Fruit fly (Drosophila melanogaster): ENCODE measurements around the gene Dip-B.
A peak's percentile ranks its signal among the peaks of the same experiment; 100 is the strongest.

The Dip-B gene

DNA sequence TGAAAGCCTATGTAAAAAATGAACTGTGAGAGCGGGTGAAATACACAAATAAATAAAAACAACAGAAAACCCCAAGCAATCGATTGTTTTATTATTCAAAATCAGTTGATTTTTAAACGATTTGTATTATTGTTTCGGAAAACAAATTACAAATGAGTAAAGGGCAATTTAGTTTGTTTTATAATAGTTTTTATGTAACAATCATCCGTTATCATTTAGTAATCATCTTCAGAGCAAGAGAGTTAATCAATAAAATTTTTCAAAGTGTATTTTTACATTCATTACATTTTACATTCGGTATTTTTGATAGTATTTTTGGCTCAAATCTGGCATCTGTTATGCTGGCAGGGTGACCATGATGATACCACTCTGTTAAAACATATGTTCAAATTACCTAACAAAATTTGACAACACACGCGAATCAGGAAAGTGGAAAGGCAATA lies 2.8 kb upstream of the Dip-B start, which contains the start of the genes CG42375 and CG9288 (continued):
- TF ChIP-seq zfh2 (GFP tag; optimal IDR thresholded peaks at IDR 0.05) = peak; percentile 5
- peak; percentile 86 for TF ChIP-seq CG14710 (tag; optimal IDR thresholded peaks at IDR 0.05)
- peak; percentile 19 for TF ChIP-seq lilli (GFP tag; optimal IDR thresholded peaks at IDR 0.05)
- TF ChIP-seq CG5180 (GFP tag; optimal IDR thresholded peaks at IDR 0.05) = peak; percentile 37
- TF ChIP-seq CG3847 (GFP tag; IDR thresholded peaks at IDR 0.05) = no peak
- TF ChIP-seq HLH54F (GFP tag; optimal IDR thresholded peaks at IDR 0.05) = no peak
- no peak for TF ChIP-seq wek (GFP tag; optimal IDR thresholded peaks at IDR 0.05)
- TF ChIP-seq onecut (GFP tag; IDR thresholded peaks at IDR 0.05) = peak; percentile 39; the same call in 1 of the 2 replicates
- TF ChIP-seq CG11085 (GFP tag; IDR thresholded peaks at IDR 0.05) = peak; percentile 38; the same call in 1 of the 2 replicates
- TF ChIP-seq CG13287 (GFP tag; IDR thresholded peaks at IDR 0.05; ENCODE audit: partially characterized antibody) = peak; percentile 17; the same call in 1 of the 2 replicates
- no peak for TF ChIP-seq CG3163 (GFP tag; optimal IDR thresholded peaks at IDR 0.05)
- 0 out of 3 replicates have a peak, but pooled peaks have one; percentile 32 for TF ChIP-seq z (GFP tag; IDR thresholded peaks at IDR 0.05)
- TF ChIP-seq nau (GFP tag; optimal IDR thresholded peaks at IDR 0.05) = peak; percentile 35
- peak; percentile 20 for TF ChIP-seq disco-r (GFP tag; optimal IDR thresholded peaks at IDR 0.05)
- peak; percentile 77 for TF ChIP-seq Fer3 (tag; optimal IDR thresholded peaks at IDR 0.05)
- TF ChIP-seq emc (GFP tag; optimal IDR thresholded peaks at IDR 0.05) = peak; percentile 21
- TF ChIP-seq CG6854 (GFP tag; optimal IDR thresholded peaks at IDR 0.05) = peak; percentile 47
- TF ChIP-seq CG33213 (GFP tag; optimal IDR thresholded peaks at IDR 0.05) = peak; percentile 55
- TF ChIP-seq oc (tag; optimal IDR thresholded peaks at IDR 0.05) = no peak
- peak; percentile 82 for TF ChIP-seq CG3281 (GFP tag; optimal IDR thresholded peaks at IDR 0.05)
- TF ChIP-seq Trl (optimal IDR thresholded peaks at IDR 0.05) = no peak
- peak; percentile 62 for TF ChIP-seq Trl (GFP tag; optimal IDR thresholded peaks at IDR 0.05)
- peak; percentile 38; the same call in 1 of the 2 replicates for TF ChIP-seq Rfx (GFP tag; IDR thresholded peaks at IDR 0.05)
- TF ChIP-seq CG9817 (tag; optimal IDR thresholded peaks at IDR 0.05) = peak; percentile 27
- peak; percentile 18 for TF ChIP-seq Dek (tag; optimal IDR thresholded peaks at IDR 0.05)
- peak; percentile 55 for TF ChIP-seq CG2120 (GFP tag; optimal IDR thresholded peaks at IDR 0.05)
- 0 out of 2 replicates have a peak, but pooled peaks have one; percentile 35 for TF ChIP-seq chm (GFP tag; IDR thresholded peaks at IDR 0.05)
- TF ChIP-seq pb (GFP tag; optimal IDR thresholded peaks at IDR 0.05) = peak; percentile 28
- peak; percentile 56; the same call in 2 of the 3 replicates for TF ChIP-seq CG11695 (GFP tag; IDR thresholded peaks at IDR 0.05)
- TF ChIP-seq tna (GFP tag; IDR thresholded peaks at IDR 0.05; ENCODE audit: partially characterized antibody) = no peak
- no peak for TF ChIP-seq dan (GFP tag; IDR thresholded peaks at IDR 0.05)
- 0 out of 3 replicates have a peak, but pooled peaks have one; percentile 46 for TF ChIP-seq CG7357 (GFP tag; IDR thresholded peaks at IDR 0.05)
- peak; percentile 78 for TF ChIP-seq CG18599 (GFP tag; optimal IDR thresholded peaks at IDR 0.05)
- TF ChIP-seq grn (GFP tag; optimal IDR thresholded peaks at IDR 0.05) = no peak
- TF ChIP-seq mam (GFP tag; optimal IDR thresholded peaks at IDR 0.05) = peak; percentile 15
- TF ChIP-seq Xrp1 (GFP tag; IDR thresholded peaks at IDR 0.05) = peak; percentile 82
- no peak for TF ChIP-seq Doc2 (GFP tag; IDR thresholded peaks at IDR 0.05)
- TF ChIP-seq Sox102F (GFP tag; optimal IDR thresholded peaks at IDR 0.05) = peak; percentile 19
- TF ChIP-seq CG2116 (GFP tag; optimal IDR thresholded peaks at IDR 0.05) = peak; percentile 9
- TF ChIP-seq sob (GFP tag; IDR thresholded peaks at IDR 0.05) = peak; percentile 58
- TF ChIP-seq salm (tag; optimal IDR thresholded peaks at IDR 0.05) = peak; percentile 9
- no peak for TF ChIP-seq da (GFP tag; optimal IDR thresholded peaks at IDR 0.05)
- TF ChIP-seq esg (GFP tag; conservative IDR thresholded peaks at IDR 0.05) = no peak
- peak; percentile 60; the same call in 1 of the 2 replicates for TF ChIP-seq Awh (GFP tag; IDR thresholded peaks at IDR 0.05)
- 0 out of 2 replicates have a peak, but pooled peaks have one; percentile 3 for TF ChIP-seq H2.0 (GFP tag; IDR thresholded peaks at IDR 0.05)
- peak; percentile 13 for TF ChIP-seq gsb-n (tag; optimal IDR thresholded peaks at IDR 0.05)
- TF ChIP-seq fd102C (GFP tag; optimal IDR thresholded peaks at IDR 0.05) = no peak
- peak; percentile 70 for TF ChIP-seq CG1233 (GFP tag; optimal IDR thresholded peaks at IDR 0.05)
- TF ChIP-seq CG9437 (GFP tag; optimal IDR thresholded peaks at IDR 0.05) = no peak
- peak; percentile 82 for TF ChIP-seq CG30403 (GFP tag; optimal IDR thresholded peaks at IDR 0.05)
- TF ChIP-seq CG12155 (GFP tag; optimal IDR thresholded peaks at IDR 0.05) = peak; percentile 5

Measured in whole organism, embryonic.